Fruit fly (Drosophila melanogaster) whole organism, embryonic: ENCODE results near the gene bbg.

Source experiments
- Ada2b ChIP-seq: fragments of 200-800 bp; sonication (Bioruptor generic); IDR thresholded peaks from 2 replicates; pipeline ENCODE4 v1.3.6; 2022; ENCODE audit warnings: missing biosample characterization, missing genetic modification characterization
- Atf-2 ChIP-seq: fragments of 200-800 bp; sonication (Bioruptor generic); optimal IDR thresholded peaks from 2 replicates; lab custom pipeline; 2016; ENCODE audit warnings: missing biosample characterization, missing genetic modification characterization
- CG11456 ChIP-seq: fragments of 200-800 bp; sonication (Bioruptor generic); IDR thresholded peaks from 3 replicates; pipeline ENCODE4 v1.3.6; 2022; ENCODE audit warnings: missing biosample characterization, missing genetic modification characterization
- CG12155 ChIP-seq: fragments of 200-800 bp; sonication (Bioruptor generic); optimal IDR thresholded peaks from 3 replicates; lab custom pipeline; 2016; ENCODE audit warnings: missing biosample characterization, missing genetic modification characterization
- CG15269 ChIP-seq: fragments of 200-800 bp; sonication (Bioruptor generic); optimal IDR thresholded peaks from 2 replicates; lab custom pipeline; 2018; ENCODE audit warnings: missing biosample characterization, mild to moderate bottlenecking, missing genetic modification characterization, moderate library complexity
- CG17328 ChIP-seq: fragments of 200-800 bp; sonication (Bioruptor generic); IDR thresholded peaks from 2 replicates; pipeline ENCODE4 v1.3.6; 2022; ENCODE audit warnings: missing biosample characterization, missing genetic modification characterization
- CG2116 ChIP-seq: fragments of 200-800 bp; sonication (Bioruptor generic); optimal IDR thresholded peaks from 3 replicates; lab custom pipeline; 2018; ENCODE audit warnings: missing biosample characterization, mild to moderate bottlenecking, missing genetic modification characterization
- CG2202 ChIP-seq: fragments of 200-800 bp; sonication (Bioruptor generic); optimal IDR thresholded peaks from 2 replicates; lab custom pipeline; 2018; ENCODE audit warnings: missing biosample characterization, mild to moderate bottlenecking, missing genetic modification characterization
- CG2678 ChIP-seq: fragments of 200-800 bp; sonication (Bioruptor generic); optimal IDR thresholded peaks from 3 replicates; lab custom pipeline; 2019; ENCODE audit warnings: missing biosample characterization, mild to moderate bottlenecking, missing genetic modification characterization, moderate library complexity
- CG30020 ChIP-seq: fragments of 200-800 bp; optimal IDR thresholded peaks from 2 replicates; lab custom pipeline; 2019; ENCODE audit warnings: missing biosample characterization, mild to moderate bottlenecking, missing genetic modification characterization, moderate library complexity
- CG31441 ChIP-seq: fragments of 200-800 bp; sonication (Bioruptor generic); IDR thresholded peaks from 2 replicates; pipeline ENCODE4 v1.3.6; 2022; ENCODE audit warnings: missing biosample characterization, missing genetic modification characterization
- CG32767 ChIP-seq: fragments of 200-800 bp; sonication (Bioruptor generic); IDR thresholded peaks from 2 replicates; pipeline ENCODE4 v1.3.6; 2022; ENCODE audit warnings: missing biosample characterization, missing genetic modification characterization
- CG4424 ChIP-seq: fragments of 200-800 bp; sonication (Bioruptor generic); optimal IDR thresholded peaks from 3 replicates; lab custom pipeline; 2016; ENCODE audit warnings: missing biosample characterization, missing genetic modification characterization
- CG7786 ChIP-seq: fragments of 200-800 bp; sonication (Bioruptor generic); optimal IDR thresholded peaks from 2 replicates; lab custom pipeline; 2016; ENCODE audit warnings: missing biosample characterization, missing genetic modification characterization
- CG8388 ChIP-seq: fragments of 200-800 bp; sonication (Bioruptor generic); optimal IDR thresholded peaks from 2 replicates; lab custom pipeline; 2019; ENCODE audit warnings: missing biosample characterization, mild to moderate bottlenecking, missing genetic modification characterization, moderate library complexity
- CG9437 ChIP-seq: fragments of 200-800 bp; sonication (Bioruptor generic); optimal IDR thresholded peaks from 2 replicates; lab custom pipeline; 2018; ENCODE audit warnings: missing biosample characterization, mild to moderate bottlenecking, missing genetic modification characterization
- CG9797 ChIP-seq: fragments of 200-800 bp; sonication (Bioruptor generic); optimal IDR thresholded peaks from 3 replicates; lab custom pipeline; 2018; ENCODE audit warnings: missing biosample characterization, mild to moderate bottlenecking, missing genetic modification characterization
- CkIIα-i1 ChIP-seq: fragments of 200-800 bp; sonication (Bioruptor generic); IDR thresholded peaks from 2 replicates; pipeline ENCODE4 v1.3.6; 2022; ENCODE audit warnings: missing biosample characterization, missing genetic modification characterization
- Drgx ChIP-seq: fragments of 200-800 bp; sonication (Bioruptor generic); IDR thresholded peaks from 2 replicates; pipeline ENCODE4 v1.3.6; 2022; ENCODE audit warnings: missing biosample characterization, missing genetic modification characterization
- Elba2 ChIP-seq: fragments of 200-800 bp; sonication (Bioruptor generic); optimal IDR thresholded peaks from 3 replicates; lab custom pipeline; 2016; ENCODE audit warnings: missing biosample characterization, missing genetic modification characterization
- Ets97D ChIP-seq: fragments of 200-800 bp; sonication (Bioruptor generic); optimal IDR thresholded peaks from 3 replicates; lab custom pipeline; 2016; ENCODE audit warnings: missing biosample characterization, missing genetic modification characterization
- H2.0 ChIP-seq: fragments of 200-800 bp; sonication (Bioruptor generic); IDR thresholded peaks from 2 replicates; pipeline ENCODE4 v1.3.6; 2022; ENCODE audit warnings: missing biosample characterization, missing genetic modification characterization
- Lpt ChIP-seq: fragments of >200 bp; optimal IDR thresholded peaks from 2 replicates; lab custom pipeline; 2018; ENCODE audit warnings: missing biosample characterization, missing genetic modification characterization
- Meics ChIP-seq: fragments of 200-800 bp; sonication (Bioruptor generic); optimal IDR thresholded peaks from 2 replicates; lab custom pipeline; 2017; ENCODE audit warnings: missing biosample characterization, mild to moderate bottlenecking, missing genetic modification characterization
- Oli ChIP-seq: fragments of 200-800 bp; sonication (Bioruptor generic); optimal IDR thresholded peaks from 2 replicates; lab custom pipeline; 2018; ENCODE audit warnings: missing biosample characterization, mild to moderate bottlenecking, missing genetic modification characterization, moderate library complexity
- Poxn ChIP-seq: fragments of 200-800 bp; sonication (Bioruptor generic); IDR thresholded peaks from 2 replicates; pipeline ENCODE4 v1.3.6; 2022; ENCODE audit warnings: missing biosample characterization, missing genetic modification characterization
- Taf1 ChIP-seq: fragments of 200-800 bp; sonication (Bioruptor generic); IDR thresholded peaks from 2 replicates; pipeline ENCODE4 v1.3.6; 2022; ENCODE audit warnings: missing biosample characterization, missing genetic modification characterization
- bsh ChIP-seq, 2 experiments: fragments of 200-800 bp; sonication (Bioruptor generic); optimal IDR thresholded peaks; 2 replicates each; lab custom pipeline; 2017 to 2018; ENCODE audit warnings: mild to moderate bottlenecking in 2 of 2, missing biosample characterization in 2 of 2, missing genetic modification characterization in 2 of 2, moderate library complexity in 1 of 2
- chif ChIP-seq, 2 experiments: fragments of 200-800 bp; sonication (Bioruptor generic); optimal IDR thresholded peaks; 3 replicates each; lab custom pipeline; 2016; ENCODE audit warnings: missing biosample characterization in 2 of 2, missing genetic modification characterization in 2 of 2
- chm ChIP-seq: fragments of 200-800 bp; sonication (Bioruptor generic); IDR thresholded peaks from 2 replicates; pipeline ENCODE4 v1.3.6; 2022; ENCODE audit warnings: missing biosample characterization, missing genetic modification characterization
- chn ChIP-seq: fragments of 200-800 bp; sonication (Bioruptor generic); optimal IDR thresholded peaks from 2 replicates; lab custom pipeline; 2016; ENCODE audit warnings: missing biosample characterization, missing genetic modification characterization
- crp ChIP-seq, 2 experiments: fragments of 200-800 bp; sonication (Bioruptor generic); optimal IDR thresholded peaks; 2 replicates in 1 of 2; 3 replicates in 1 of 2; lab custom pipeline; 2017; ENCODE audit warnings: missing biosample characterization in 2 of 2, missing genetic modification characterization in 2 of 2, mild to moderate bottlenecking in 1 of 2, moderate library complexity in 1 of 2
- en ChIP-seq: fragments of 200-800 bp; sonication (Bioruptor generic); optimal IDR thresholded peaks from 2 replicates; lab custom pipeline; 2016; ENCODE audit warnings: missing biosample characterization, missing genetic modification characterization
- gcm ChIP-seq: fragments of 200-800 bp; sonication (Bioruptor generic); optimal IDR thresholded peaks from 2 replicates; lab custom pipeline; 2019; ENCODE audit warnings: missing biosample characterization, mild to moderate bottlenecking, missing genetic modification characterization, moderate library complexity
- lov ChIP-seq, 2 experiments: fragments of 200-800 bp in 1 of 2; fragments of >200 bp in 1 of 2; sonication (Bioruptor generic) in 1 of 2; IDR thresholded peaks in 1 of 2; optimal IDR thresholded peaks in 1 of 2; 2 replicates in 1 of 2; 3 replicates in 1 of 2; pipeline versions ENCODE4 v1.3.6 to Lab custom; 2017 to 2022; ENCODE audit warnings: missing biosample characterization in 1 of 2, missing genetic modification characterization in 1 of 2
- nau ChIP-seq: fragments of 200-800 bp; sonication (Bioruptor generic); optimal IDR thresholded peaks from 3 replicates; lab custom pipeline; 2017; ENCODE audit warnings: missing biosample characterization, mild to moderate bottlenecking, missing genetic modification characterization, missing genetic modification reagents
- nerfin-1 ChIP-seq: fragments of 200-800 bp; sonication (Bioruptor generic); optimal IDR thresholded peaks from 3 replicates; lab custom pipeline; 2019; ENCODE audit warnings: missing biosample characterization, mild to moderate bottlenecking, missing genetic modification characterization, moderate library complexity
- p53 ChIP-seq: fragments of 200-800 bp; sonication (Bioruptor generic); optimal IDR thresholded peaks from 2 replicates; lab custom pipeline; 2016; ENCODE audit warnings: missing biosample characterization, missing genetic modification characterization
- pan ChIP-seq, 4 experiments: fragments of >200 bp in 3 of 4; fragments of 200-800 bp in 1 of 4; sonication (Bioruptor generic) in 1 of 4; optimal IDR thresholded peaks in 3 of 4; IDR thresholded peaks in 1 of 4; 2 replicates each; pipeline versions ENCODE4 v1.3.6 to Lab custom; 2017 to 2022; ENCODE audit warnings: missing biosample characterization in 2 of 4, missing genetic modification characterization in 2 of 4, mixed read lengths in 1 of 4
- pnt ChIP-seq: fragments of 200-800 bp; sonication (Bioruptor generic); optimal IDR thresholded peaks from 3 replicates; lab custom pipeline; 2016; ENCODE audit warnings: missing biosample characterization, missing genetic modification characterization
- pzg ChIP-seq: fragments of 200-800 bp; sonication (Bioruptor generic); optimal IDR thresholded peaks from 3 replicates; lab custom pipeline; 2018; ENCODE audit warnings: missing biosample characterization, mild to moderate bottlenecking, missing genetic modification characterization, moderate library complexity
- sc ChIP-seq, 3 experiments: fragments of >200 bp in 2 of 3; fragments of 200-800 bp in 1 of 3; sonication (Bioruptor generic) in 1 of 3; optimal IDR thresholded peaks; 2 replicates in 2 of 3; 3 replicates in 1 of 3; lab custom pipeline; 2017; ENCODE audit warnings: mild to moderate bottlenecking in 1 of 3, missing biosample characterization in 1 of 3, missing genetic modification characterization in 1 of 3, missing genetic modification reagents in 1 of 3
- schlank ChIP-seq: fragments of 200-800 bp; sonication (Bioruptor generic); optimal IDR thresholded peaks from 2 replicates; lab custom pipeline; 2018; ENCODE audit warnings: missing biosample characterization, mild to moderate bottlenecking, missing genetic modification characterization
- sisA ChIP-seq: fragments of 200-800 bp; sonication (Bioruptor generic); IDR thresholded peaks from 2 replicates; pipeline ENCODE4 v1.3.6; 2022; ENCODE audit warnings: missing biosample characterization, missing genetic modification characterization
- slp2 ChIP-seq: fragments of 200-800 bp; sonication (Bioruptor generic); optimal IDR thresholded peaks from 2 replicates; lab custom pipeline; 2016; ENCODE audit warnings: missing biosample characterization, missing genetic modification characterization
- tin ChIP-seq: fragments of 200-800 bp; sonication (Bioruptor generic); optimal IDR thresholded peaks from 3 replicates; lab custom pipeline; 2016; ENCODE audit warnings: missing biosample characterization, missing genetic modification characterization
- tx ChIP-seq: fragments of 200-800 bp; sonication (Bioruptor generic); optimal IDR thresholded peaks from 2 replicates; lab custom pipeline; 2016; ENCODE audit warnings: missing biosample characterization, missing genetic modification characterization

Gene bbg

DNA sequence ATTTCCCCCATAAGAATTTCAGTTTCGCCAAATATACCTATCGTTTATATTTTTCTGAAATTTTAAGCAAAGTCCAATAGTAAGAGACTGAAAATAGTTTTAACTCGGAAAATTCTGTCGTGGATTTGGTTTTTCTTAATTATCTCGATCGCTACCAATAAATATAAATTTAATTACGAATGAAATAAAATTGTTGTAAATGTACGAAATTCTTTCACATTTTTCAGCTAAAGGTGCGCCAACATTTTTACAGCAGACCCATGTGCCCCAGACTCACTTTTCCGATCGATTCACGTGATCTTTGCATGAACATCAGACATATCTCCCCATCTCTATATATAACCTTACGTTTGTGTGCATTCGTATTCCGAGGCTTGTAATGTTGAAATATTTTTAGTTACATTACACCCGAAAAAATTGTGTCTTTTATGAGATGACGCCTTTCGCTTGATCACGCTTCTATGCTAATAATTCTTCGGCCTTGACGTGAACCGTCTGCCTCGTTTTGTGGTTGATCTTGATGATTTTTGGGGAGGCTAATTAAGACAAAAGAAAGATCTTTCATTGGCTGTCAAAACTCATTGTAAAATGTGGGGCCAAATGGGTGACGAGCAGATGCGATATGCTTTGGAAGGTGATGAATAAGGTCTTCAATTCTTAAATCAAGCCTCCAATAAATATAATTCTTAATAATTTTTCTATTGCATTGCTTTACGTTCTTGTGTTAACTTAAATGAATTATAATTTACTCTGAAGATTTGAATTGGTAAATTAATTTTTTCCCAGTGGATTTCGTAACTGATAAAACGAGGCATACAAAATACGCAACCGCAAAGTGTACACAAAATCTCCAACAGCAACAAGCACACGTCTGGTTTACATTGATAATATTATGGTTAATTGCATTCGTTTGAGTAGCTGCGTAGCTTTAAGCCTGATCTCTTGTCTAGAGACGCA is 9.2 kb upstream of the bbg start (continued):
- TF ChIP-seq chm (GFP tag; lab: Robert Waterston, UW) = no peak
- TF ChIP-seq tx (GFP tag; lab: Kevin White, UChicago) = no peak
- TF ChIP-seq nerfin-1 (tag; lab: Kevin White, UChicago) = peak; percentile 20
- TF ChIP-seq Elba2 = no peak
- TF ChIP-seq CG2116 (GFP tag; lab: Kevin White, UChicago) = peak; percentile 29
- no peak for TF ChIP-seq CG32767
- no peak for TF ChIP-seq Ets97D (GFP tag; lab: Kevin White, UChicago)
- TF ChIP-seq tin (GFP tag; lab: Kevin White, UChicago) = peak; percentile 50
- no peak for TF ChIP-seq CG7786 (GFP tag; lab: Kevin White, UChicago)
- no peak for TF ChIP-seq Lpt
- TF ChIP-seq gcm (GFP tag; lab: Kevin White, UChicago) = peak; percentile 19
- TF ChIP-seq chn (GFP tag; lab: Kevin White, UChicago) = no peak
- no peak for TF ChIP-seq Taf1 (GFP tag; lab: Robert Waterston, UW)
- TF ChIP-seq CG17328 (GFP tag; lab: Robert Waterston, UW) = no peak
- TF ChIP-seq CG15269 (tag; lab: Kevin White, UChicago) = peak; percentile 74
- no peak for TF ChIP-seq Ada2b (GFP tag; lab: Robert Waterston, UW)
- TF ChIP-seq Meics (GFP tag; lab: Kevin White, UChicago) = peak; percentile 52
- TF ChIP-seq p53 (GFP tag; lab: Kevin White, UChicago) = no peak
- TF ChIP-seq pan (optimal IDR thresholded peaks at IDR 0.05; lab: Kevin White, UChicago) = no peak
- TF ChIP-seq pan (GFP tag; optimal IDR thresholded peaks at IDR 0.05 in 1 of 2, IDR thresholded peaks at IDR 0.05 in 1 of 2) = peak in 1 of 2 experiments; percentile 44
- no peak for TF ChIP-seq Drgx
- TF ChIP-seq Oli (tag; lab: Kevin White, UChicago) = peak; percentile 74
- TF ChIP-seq sisA (GFP tag; lab: Robert Waterston, UW) = no peak; the same call in 1 of the 2 replicates
- no peak for TF ChIP-seq CG9797 (GFP tag; lab: Kevin White, UChicago)
- peak; percentile 66 for TF ChIP-seq CG4424 (GFP tag; lab: Kevin White, UChicago)
- peak; percentile 59 for TF ChIP-seq nau (GFP tag; lab: Kevin White, UChicago)
- TF ChIP-seq H2.0 (GFP tag; lab: Robert Waterston, UW) = no peak
- peak in 1 of 2 experiments; percentile 25 for TF ChIP-seq chif (GFP tag; optimal IDR thresholded peaks at IDR 0.05; lab: Kevin White, UChicago)
- no peak for TF ChIP-seq Atf-2 (GFP tag; lab: Kevin White, UChicago)
- no peak for TF ChIP-seq pzg
- TF ChIP-seq en (GFP tag; lab: Kevin White, UChicago) = no peak
- TF ChIP-seq bsh (GFP tag; optimal IDR thresholded peaks at IDR 0.05; lab: Kevin White, UChicago) = peak in 1 of 2 experiments; percentile 45
- no peak for TF ChIP-seq slp2 (GFP tag; lab: Kevin White, UChicago)
- TF ChIP-seq Poxn (GFP tag; lab: Robert Waterston, UW) = no peak
- no peak for TF ChIP-seq CG2202 (tag; lab: Kevin White, UChicago)
- peak; percentile 72 for TF ChIP-seq CG2678
- no peak for TF ChIP-seq lov (optimal IDR thresholded peaks at IDR 0.05; lab: Kevin White, UChicago)
- no peak for TF ChIP-seq lov (GFP tag; IDR thresholded peaks at IDR 0.05; lab: Robert Waterston, UW)
- no peak for TF ChIP-seq sc (optimal IDR thresholded peaks at IDR 0.05; lab: Kevin White, UChicago)
- TF ChIP-seq sc (GFP tag; optimal IDR thresholded peaks at IDR 0.05; lab: Kevin White, UChicago) = peak; percentile 39
- TF ChIP-seq CG11456 (GFP tag; lab: Robert Waterston, UW) = no peak
- TF ChIP-seq schlank = no peak
- peak; percentile 44 for TF ChIP-seq CG8388
- TF ChIP-seq CG12155 (GFP tag; lab: Kevin White, UChicago) = no peak
- no peak for TF ChIP-seq CkIIα-i1 (GFP tag; lab: Robert Waterston, UW)
- no peak for TF ChIP-seq CG30020 (tag; lab: Kevin White, UChicago)
- TF ChIP-seq crp (GFP tag; optimal IDR thresholded peaks at IDR 0.05; lab: Kevin White, UChicago) = no peak
- peak; percentile 74; the same call in 1 of the 2 replicates for TF ChIP-seq CG31441 (GFP tag; lab: Robert Waterston, UW)
- TF ChIP-seq CG9437 (GFP tag; lab: Kevin White, UChicago) = peak; percentile 87
- no peak for TF ChIP-seq pnt (GFP tag; lab: Kevin White, UChicago)
